Worm (Caenorhabditis elegans) whole organism, midembryonic: ENCODE results near the gene mut-15.
"Not testable (repeated sequence)": the region's sequence is repeated elsewhere in the genome, so short reads cannot be mapped to it uniquely, and the experiment has no call there.

Source experiments
- T22C8.4 ChIP-seq: fragments of 200-800 bp; sonication (Bioruptor generic); IDR thresholded peaks from 2 replicates; pipeline ENCODE4 v1.3.6; 2022; ENCODE audit warnings: missing genetic modification characterization, missing compliant biosample characterization
- cog-1 ChIP-seq: sonication (generic microtip); optimal IDR thresholded peaks from 2 replicates; lab custom pipeline; 2016; ENCODE audit warnings: missing genetic modification characterization, missing compliant biosample characterization
- flt-1 ChIP-seq: fragments of 200-800 bp; sonication (Bioruptor generic); IDR thresholded peaks from 2 replicates; pipeline ENCODE4 v1.3.6; 2022; ENCODE audit warnings: missing genetic modification characterization, missing compliant biosample characterization
- klf-2 ChIP-seq: fragments of 200-800 bp; sonication (Bioruptor generic); conservative IDR thresholded peaks from 2 replicates; pipeline ENCODE4 v1.3.6; 2022; ENCODE audit warnings: missing genetic modification reagents, missing genetic modification characterization, missing compliant biosample characterization
- med-1 ChIP-seq: sonication (generic microtip); optimal IDR thresholded peaks from 2 replicates; lab custom pipeline; 2017; ENCODE audit warnings: missing genetic modification characterization, mild to moderate bottlenecking, missing compliant biosample characterization, antibody characterized with exemption, missing genetic modification reagents; ENCODE audit not compliant: insufficient read depth
- ref-1 ChIP-seq: fragments of 200-800 bp; sonication (Bioruptor generic); conservative IDR thresholded peaks from 2 replicates; pipeline ENCODE4 v1.3.6; 2022; ENCODE audit warnings: missing genetic modification reagents, missing genetic modification characterization, missing compliant biosample characterization
- tab-1 ChIP-seq: fragments of 200-800 bp; sonication (Bioruptor generic); IDR thresholded peaks from 2 replicates; pipeline ENCODE4 v1.3.6; 2022; ENCODE audit warnings: missing genetic modification characterization, missing compliant biosample characterization
- ztf-23 ChIP-seq: fragments of 200-800 bp; sonication (Bioruptor generic); IDR thresholded peaks from 2 replicates; pipeline ENCODE4 v1.3.6; 2022; ENCODE audit warnings: missing genetic modification reagents, missing genetic modification characterization, missing compliant biosample characterization
- ztf-29 ChIP-seq: fragments of 200-800 bp; sonication (Bioruptor generic); IDR thresholded peaks from 2 replicates; pipeline ENCODE4 v1.3.6; 2022; ENCODE audit warnings: missing genetic modification reagents, missing genetic modification characterization, missing compliant biosample characterization

mut-15 gene

DNA sequence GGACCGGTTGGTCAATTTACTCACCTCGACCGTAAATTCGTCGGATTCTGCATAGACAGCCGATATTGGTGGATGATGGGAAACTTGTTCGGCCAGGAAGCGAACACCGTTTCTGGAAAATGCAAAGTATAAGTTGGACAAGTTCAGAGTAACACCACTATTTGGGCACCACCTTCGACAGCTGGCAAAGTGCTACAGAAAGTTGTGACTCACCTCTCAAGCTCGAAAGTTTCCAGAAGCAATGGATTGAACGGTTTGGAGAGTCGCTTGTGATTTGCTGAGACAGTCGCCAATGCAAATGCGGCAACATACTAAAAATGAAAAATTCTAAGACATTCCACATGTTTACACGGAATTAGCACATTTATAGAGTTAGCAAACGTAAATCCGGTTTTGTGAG, 11.0 kb downstream of the mut-15 start:
- TF ChIP-seq flt-1 (GFP tag; lab: Robert Waterston, UW) = no peak
- no peak for TF ChIP-seq T22C8.4 (GFP tag; lab: Robert Waterston, UW)
- no peak for TF ChIP-seq cog-1 (tag; lab: Kevin White, UChicago)
- TF ChIP-seq klf-2 (GFP tag; lab: Robert Waterston, UW) = no peak
- no peak for TF ChIP-seq tab-1 (GFP tag; lab: Robert Waterston, UW)
- TF ChIP-seq med-1 = no peak
- TF ChIP-seq ref-1 (GFP tag; lab: Robert Waterston, UW) = no peak
- no peak for TF ChIP-seq ztf-23 (GFP tag; lab: Robert Waterston, UW)
- no peak for TF ChIP-seq ztf-29 (GFP tag; lab: Robert Waterston, UW)

DNA sequence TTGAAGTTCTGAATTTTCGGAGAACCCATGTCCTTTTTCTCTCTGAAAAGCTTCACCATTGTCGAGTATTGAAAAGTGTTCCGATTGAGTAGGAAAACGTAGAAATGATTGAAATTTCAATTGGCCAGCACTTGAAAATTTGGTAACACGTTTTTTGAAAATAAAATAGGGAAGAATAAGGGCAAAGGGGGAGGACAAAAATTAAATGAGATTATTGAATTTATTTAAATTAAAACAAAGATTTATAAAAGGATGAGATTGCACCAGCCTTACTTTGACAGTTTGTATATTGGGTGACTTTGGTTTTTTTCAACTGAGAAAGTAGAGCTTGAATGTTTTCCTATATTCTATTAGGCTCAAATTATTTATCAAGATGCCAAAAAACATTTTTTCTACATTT, 11.8 kb downstream of the mut-15 start, which contains the start of gene obr-2:
obr-2 (minus strand) TSS at position 101 of the 400 bp plus-strand sequence.
- TF ChIP-seq tab-1 (GFP tag; lab: Robert Waterston, UW) (no peak), ref-1 (GFP tag; lab: Robert Waterston, UW) (no peak), flt-1 (GFP tag; lab: Robert Waterston, UW) (no peak), cog-1 (tag; lab: Kevin White, UChicago) (no peak), med-1 (no peak), klf-2 (GFP tag; lab: Robert Waterston, UW) (no peak), ztf-29 (GFP tag; lab: Robert Waterston, UW) (no peak), T22C8.4 (GFP tag; lab: Robert Waterston, UW) (no peak), ztf-23 (GFP tag; lab: Robert Waterston, UW) (no peak)

DNA sequence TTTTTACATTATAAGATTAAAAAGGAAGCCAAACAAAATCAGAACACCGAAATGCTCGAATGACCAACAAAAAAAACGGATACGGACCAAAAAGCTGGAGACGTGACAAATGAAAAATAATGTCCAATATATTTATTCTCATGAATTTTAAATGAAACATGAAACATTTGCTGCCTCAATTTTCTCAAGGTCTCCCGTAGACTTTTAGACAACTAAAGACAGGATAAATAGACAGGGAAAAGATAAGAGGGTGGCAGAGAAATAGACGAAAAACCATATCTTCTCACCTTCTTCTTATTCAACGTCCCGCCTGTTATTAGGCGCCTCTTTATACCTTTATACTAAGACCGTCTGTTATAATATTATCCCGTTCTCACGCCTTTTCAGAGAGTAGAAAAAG, 13.5 kb downstream of the mut-15 start:
- no peak for TF ChIP-seq cog-1 (tag; lab: Kevin White, UChicago)
- TF ChIP-seq ref-1 (GFP tag; lab: Robert Waterston, UW) = no peak
- TF ChIP-seq flt-1 (GFP tag; lab: Robert Waterston, UW) = no peak
- no peak for TF ChIP-seq ztf-29 (GFP tag; lab: Robert Waterston, UW)
- no peak for TF ChIP-seq tab-1 (GFP tag; lab: Robert Waterston, UW)
- TF ChIP-seq med-1 = no peak
- TF ChIP-seq klf-2 (GFP tag; lab: Robert Waterston, UW) = no peak
- no peak for TF ChIP-seq T22C8.4 (GFP tag; lab: Robert Waterston, UW)
- TF ChIP-seq ztf-23 (GFP tag; lab: Robert Waterston, UW) = no peak

DNA sequence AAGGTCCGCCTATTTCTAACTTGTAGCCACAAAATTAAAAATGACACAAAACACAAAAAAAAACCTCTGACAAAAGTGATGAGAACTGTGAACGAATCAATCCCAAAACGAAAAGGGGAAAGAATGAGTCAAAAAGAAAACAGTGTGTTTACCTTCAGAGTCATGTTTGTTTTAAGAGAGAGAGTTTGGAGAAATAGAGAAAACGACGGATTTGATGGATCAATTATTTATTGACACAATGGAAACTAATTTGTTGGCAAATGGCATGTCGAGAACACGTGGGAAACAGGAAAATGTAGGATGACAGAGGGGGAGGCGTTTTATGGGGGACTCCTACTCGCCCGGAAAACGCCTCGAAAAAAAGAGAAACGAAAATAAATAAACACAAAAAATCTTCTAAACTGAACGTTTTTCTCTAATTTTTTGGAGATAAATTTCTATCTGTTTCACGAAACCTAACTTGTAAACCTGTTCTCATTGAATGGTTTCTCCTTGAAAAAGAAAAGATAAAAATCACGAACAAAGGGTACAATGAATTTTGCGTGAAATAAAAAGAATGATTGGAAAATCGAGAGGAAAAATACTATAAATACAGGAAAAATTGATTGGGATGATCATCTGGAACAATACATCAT, 14.6 kb downstream of the mut-15 start:
- TF ChIP-seq tab-1 (GFP tag; lab: Robert Waterston, UW) = no peak
- no peak for TF ChIP-seq ref-1 (GFP tag; lab: Robert Waterston, UW)
- no peak for TF ChIP-seq ztf-23 (GFP tag; lab: Robert Waterston, UW)
- TF ChIP-seq klf-2 (GFP tag; lab: Robert Waterston, UW) = no peak
- TF ChIP-seq ztf-29 (GFP tag; lab: Robert Waterston, UW) = no peak
- TF ChIP-seq cog-1 (tag; lab: Kevin White, UChicago) = no peak
- no peak for TF ChIP-seq T22C8.4 (GFP tag; lab: Robert Waterston, UW)
- no peak for TF ChIP-seq flt-1 (GFP tag; lab: Robert Waterston, UW)
- TF ChIP-seq med-1 = no peak

DNA sequence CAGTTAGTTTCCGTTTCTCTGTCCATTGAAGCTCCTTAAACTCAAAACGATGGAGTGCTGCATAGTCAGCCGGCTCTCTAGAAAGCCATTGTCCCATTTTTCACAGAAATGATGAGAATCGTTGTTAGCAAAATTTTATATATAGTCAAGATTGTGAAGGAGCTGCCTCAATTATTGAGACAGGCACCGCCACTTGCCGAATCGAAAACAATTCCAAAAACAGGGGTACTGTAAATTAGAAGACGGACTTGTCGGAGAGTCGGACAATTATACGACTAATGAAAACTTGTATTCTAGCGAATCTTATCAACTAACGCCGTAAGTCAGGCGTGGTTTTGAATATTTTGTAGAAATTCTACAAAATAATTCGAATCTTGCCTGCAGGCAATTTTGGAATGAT, 17.9 kb downstream of the mut-15 start, which contains the start of gene F14H8.2:
F14H8.2 (minus strand) TSS at position 101 of the 400 bp plus-strand sequence.
- TF ChIP-seq tab-1 (GFP tag; lab: Robert Waterston, UW) (no peak), ref-1 (GFP tag; lab: Robert Waterston, UW) (no peak), T22C8.4 (GFP tag; lab: Robert Waterston, UW) (no peak), med-1 (no peak), ztf-23 (GFP tag; lab: Robert Waterston, UW) (no peak), ztf-29 (GFP tag; lab: Robert Waterston, UW) (no peak), flt-1 (GFP tag; lab: Robert Waterston, UW) (no peak), cog-1 (tag; lab: Kevin White, UChicago) (no peak), klf-2 (GFP tag; lab: Robert Waterston, UW) (no peak)

DNA sequence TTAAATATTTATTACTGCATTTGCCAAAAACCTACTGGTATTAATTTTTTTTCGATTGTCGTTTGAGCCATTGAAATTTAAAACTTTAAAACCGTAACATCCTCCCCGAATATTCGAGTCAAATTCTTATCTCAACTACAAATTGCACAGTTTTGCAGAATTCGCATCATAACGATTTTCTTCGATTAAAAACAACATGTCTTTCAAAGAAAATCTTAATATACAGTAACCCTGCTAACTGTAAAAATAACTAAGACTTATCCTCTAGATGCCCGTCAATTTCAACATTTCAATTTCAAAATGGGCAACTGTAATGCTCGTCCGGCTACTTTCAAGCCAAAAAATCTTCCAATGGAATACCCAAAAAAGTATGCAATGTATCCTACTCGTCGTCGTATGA, 18.4 kb downstream of the mut-15 start, which contains the start of gene F14H8.5:
F14H8.5 (plus strand) TSS at position 301 of the 400 bp plus-strand sequence.
- TF ChIP-seq klf-2 (GFP tag; lab: Robert Waterston, UW) = no peak
- TF ChIP-seq ztf-23 (GFP tag; lab: Robert Waterston, UW) = no peak
- no peak for TF ChIP-seq tab-1 (GFP tag; lab: Robert Waterston, UW)
- TF ChIP-seq ztf-29 (GFP tag; lab: Robert Waterston, UW) = no peak
- no peak for TF ChIP-seq flt-1 (GFP tag; lab: Robert Waterston, UW)
- no peak for TF ChIP-seq ref-1 (GFP tag; lab: Robert Waterston, UW)

DNA sequence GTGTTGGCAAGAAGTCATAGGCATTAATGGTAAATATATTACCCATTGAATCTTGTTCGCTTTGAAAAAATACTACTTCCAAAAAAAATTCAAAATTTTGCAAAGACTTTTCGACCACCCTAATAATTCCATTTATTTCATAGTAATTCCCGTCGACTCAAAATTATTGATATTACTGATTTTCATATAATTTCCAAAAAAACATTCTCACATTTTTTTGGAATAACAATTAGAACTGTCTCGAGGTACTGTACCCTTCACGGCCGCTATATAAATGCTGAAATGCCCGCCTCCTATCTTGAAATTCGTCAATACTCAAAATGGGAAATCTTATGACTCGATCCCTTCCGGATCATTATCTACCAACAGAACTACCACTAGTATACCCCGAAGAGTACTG, 21.2 kb downstream of the mut-15 start, which contains the start of gene F14H8.4:
F14H8.4 (plus strand) TSS at position 301 of the 400 bp plus-strand sequence.
- no peak for TF ChIP-seq tab-1 (GFP tag; lab: Robert Waterston, UW)
- TF ChIP-seq ztf-23 (GFP tag; lab: Robert Waterston, UW) = no peak
- TF ChIP-seq klf-2 (GFP tag; lab: Robert Waterston, UW) = no peak
- TF ChIP-seq ref-1 (GFP tag; lab: Robert Waterston, UW) = no peak
- TF ChIP-seq cog-1 (tag; lab: Kevin White, UChicago) = no peak
- no peak for TF ChIP-seq med-1
- no peak for TF ChIP-seq ztf-29 (GFP tag; lab: Robert Waterston, UW)
- TF ChIP-seq T22C8.4 (GFP tag; lab: Robert Waterston, UW) = no peak
- no peak for TF ChIP-seq flt-1 (GFP tag; lab: Robert Waterston, UW)

DNA sequence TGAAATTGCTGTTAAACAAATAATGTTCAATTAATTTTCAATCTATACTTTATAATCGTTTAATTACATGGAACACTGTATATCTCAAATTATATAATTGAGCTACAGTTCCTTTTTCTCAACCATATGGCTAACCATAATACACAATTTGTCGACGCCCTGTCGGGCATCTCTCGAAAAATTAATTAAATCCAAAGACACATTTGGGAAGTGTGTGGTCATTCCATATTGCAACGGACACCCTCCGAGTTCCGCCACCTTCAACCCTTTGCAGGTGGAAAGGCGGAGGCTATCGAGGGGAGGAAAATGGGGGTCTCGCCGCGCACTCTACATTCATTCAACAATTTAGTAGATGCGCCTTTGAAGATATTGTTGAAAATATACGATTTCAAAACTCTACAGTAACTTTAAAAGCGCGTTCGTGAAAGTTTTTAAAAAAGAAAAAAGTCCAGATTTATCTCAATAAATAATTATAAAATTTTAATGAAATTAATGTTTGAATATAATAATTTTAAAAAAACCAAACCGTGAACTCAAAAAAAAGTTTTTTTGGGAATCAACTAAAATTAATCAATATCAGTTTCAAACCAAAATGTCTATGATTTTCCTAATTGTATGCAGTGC, 26.7 kb downstream of the mut-15 start, which contains the start of gene F14H8.8:
F14H8.8 (plus strand) TSS at position 574 of the 624 bp plus-strand sequence.
- no peak for TF ChIP-seq ztf-29 (GFP tag; lab: Robert Waterston, UW)
- TF ChIP-seq cog-1 (tag; lab: Kevin White, UChicago) = no peak
- TF ChIP-seq flt-1 (GFP tag; lab: Robert Waterston, UW) = no peak
- no peak for TF ChIP-seq med-1

DNA sequence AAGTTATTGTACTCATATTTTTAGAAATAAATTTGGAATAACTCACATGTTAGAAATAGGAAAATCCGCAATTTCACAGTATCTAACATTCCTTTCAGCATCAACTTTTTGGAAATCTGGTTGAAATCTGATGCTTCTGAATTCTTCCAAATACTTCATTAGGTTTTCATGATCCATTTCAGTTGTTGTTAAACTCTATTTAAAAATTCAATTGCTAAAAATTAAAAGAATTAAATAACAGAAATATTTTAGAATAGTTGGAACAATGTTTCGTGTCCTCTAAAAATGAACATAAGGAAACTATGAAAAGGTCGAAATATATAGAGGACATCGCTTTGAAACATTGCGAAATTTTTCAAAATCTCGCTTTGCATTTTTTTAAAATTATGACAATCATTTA, 29.0 kb downstream of the mut-15 start, which contains the start of gene cng-1:
cng-1 (minus strand) TSS at position 101 of the 400 bp plus-strand sequence.
- TF ChIP-seq tab-1, ztf-29, ztf-23 (GFP tag; lab: Robert Waterston, UW): not testable (repeated sequence)
